Worm (Caenorhabditis elegans) whole organism, L4 larva: ENCODE measurements around the gene T10B5.4.

ENCODE experiments used
- F44E2.7 ChIP-seq: fragments of 200-800 bp; sonication (Bioruptor generic); IDR thresholded peaks from 2 replicates; pipeline ENCODE4 v2.1.2; 2022; ENCODE audit warnings: missing genetic modification characterization, missing compliant biosample characterization
- F49E8.2 ChIP-seq: sonication (generic microtip); optimal IDR thresholded peaks from 2 replicates; lab custom pipeline; 2016; ENCODE audit warnings: missing compliant biosample characterization, mild to moderate bottlenecking, missing genetic modification characterization, borderline replicate concordance
- Y48G9A.11 ChIP-seq: fragments of 200-800 bp; sonication (Bioruptor generic); IDR thresholded peaks from 2 replicates; pipeline ENCODE4 v1.3.6; 2022; ENCODE audit warnings: missing genetic modification reagents, missing genetic modification characterization, missing compliant biosample characterization
- Y5F2A.4 ChIP-seq: fragments of 200-800 bp; sonication (Bioruptor generic); optimal IDR thresholded peaks from 2 replicates; lab custom pipeline; 2018; ENCODE audit warnings: mild to moderate bottlenecking, missing genetic modification characterization, missing compliant biosample characterization
- aly-2 ChIP-seq: sonication (generic microtip); optimal IDR thresholded peaks from 2 replicates; lab custom pipeline; 2018; ENCODE audit warnings: missing biosample characterization, missing genetic modification characterization
- attf-4 ChIP-seq: sonication (generic microtip); optimal IDR thresholded peaks from 3 replicates; lab custom pipeline; 2017; ENCODE audit warnings: missing biosample characterization, missing genetic modification characterization
- ceh-82 ChIP-seq: sonication (generic microtip); optimal IDR thresholded peaks from 2 replicates; lab custom pipeline; 2017; ENCODE audit warnings: missing biosample characterization, missing genetic modification characterization
- ces-1 ChIP-seq: fragments of 150-350 bp; sonication (generic microtip); optimal IDR thresholded peaks from 4 replicates; lab custom pipeline; 2014; ENCODE audit warnings: missing biosample characterization, missing genetic modification reagents, missing genetic modification characterization
- cey-2 ChIP-seq: sonication (generic microtip); optimal IDR thresholded peaks from 3 replicates; lab custom pipeline; 2017; ENCODE audit warnings: missing genetic modification characterization, mild to moderate bottlenecking, missing compliant biosample characterization, antibody characterized with exemption, borderline replicate concordance; ENCODE audit not compliant: insufficient read depth
- daf-12 ChIP-seq: fragments of 150-350 bp; optimal IDR thresholded peaks from 2 replicates; lab custom pipeline; 2014; ENCODE audit warnings: missing biosample characterization, missing genetic modification reagents, missing genetic modification characterization
- daf-19 ChIP-seq: fragments of 200-800 bp; sonication (Bioruptor generic); conservative IDR thresholded peaks from 2 replicates; pipeline ENCODE4 v1.3.6; 2022; ENCODE audit warnings: missing genetic modification characterization, missing compliant biosample characterization
- daf-8 ChIP-seq: fragments of 200-800 bp; sonication (Bioruptor generic); IDR thresholded peaks from 2 replicates; pipeline ENCODE4 v1.3.6; 2022; ENCODE audit warnings: missing genetic modification characterization, missing compliant biosample characterization
- dmd-9 ChIP-seq: fragments of 200-800 bp; sonication (Bioruptor generic); IDR thresholded peaks from 2 replicates; pipeline ENCODE4 v1.3.6; 2022; ENCODE audit warnings: missing genetic modification reagents, missing genetic modification characterization, missing compliant biosample characterization
- dpl-1 ChIP-seq: fragments of 150-350 bp; optimal IDR thresholded peaks from 2 replicates; lab custom pipeline; 2014; ENCODE audit warnings: missing biosample characterization, missing genetic modification reagents, missing genetic modification characterization
- egl-27 ChIP-seq: sonication (generic microtip); optimal IDR thresholded peaks from 3 replicates; lab custom pipeline; 2017; ENCODE audit warnings: missing biosample characterization, missing genetic modification reagents, missing genetic modification characterization
- egl-43 ChIP-seq: fragments of 200-800 bp; sonication (Bioruptor generic); IDR thresholded peaks from 2 replicates; pipeline ENCODE4 v1.3.6; 2022; ENCODE audit warnings: missing genetic modification reagents, missing genetic modification characterization, missing compliant biosample characterization
- fkh-10 ChIP-seq: fragments of 150-350 bp; optimal IDR thresholded peaks from 2 replicates; lab custom pipeline; 2014; ENCODE audit warnings: missing biosample characterization, missing genetic modification reagents, missing genetic modification characterization
- hif-1 ChIP-seq, 2 experiments: sonication (generic microtip); optimal IDR thresholded peaks; 2 replicates each; lab custom pipeline; 2016 to 2017; ENCODE audit warnings: missing compliant biosample characterization in 2 of 2, missing genetic modification characterization in 2 of 2, missing genetic modification reagents in 2 of 2, missing genotype in 2 of 2, mild to moderate bottlenecking in 1 of 2
- jun-1 ChIP-seq: fragments of 150-350 bp; optimal IDR thresholded peaks from 2 replicates; lab custom pipeline; 2014; ENCODE audit warnings: missing biosample characterization, missing genetic modification reagents, missing genetic modification characterization
- lin-1 ChIP-seq: fragments of 200-800 bp; sonication (Bioruptor generic); IDR thresholded peaks from 2 replicates; pipeline ENCODE4 v1.3.6; 2022; ENCODE audit warnings: missing genetic modification reagents, missing genetic modification characterization, missing compliant biosample characterization
- lin-13 ChIP-seq: fragments of 150-350 bp; optimal IDR thresholded peaks from 2 replicates; lab custom pipeline; 2014; ENCODE audit warnings: missing biosample characterization, missing genetic modification reagents, missing genetic modification characterization
- lin-15B ChIP-seq: fragments of 150-350 bp; sonication (generic microtip); optimal IDR thresholded peaks from 3 replicates; lab custom pipeline; 2014; ENCODE audit warnings: missing biosample characterization, missing genetic modification characterization
- lir-3 ChIP-seq: sonication (generic microtip); optimal IDR thresholded peaks from 2 replicates; lab custom pipeline; 2016; ENCODE audit warnings: mild to moderate bottlenecking, missing genetic modification characterization, missing compliant biosample characterization
- madf-5 ChIP-seq, 2 experiments: fragments of 200-800 bp; sonication (Bioruptor generic); IDR thresholded peaks; 2 replicates each; pipeline ENCODE4 v1.3.6; 2022; ENCODE audit warnings: missing compliant biosample characterization in 2 of 2, missing genetic modification characterization in 2 of 2
- mdl-1 ChIP-seq, 2 experiments: fragments of 150-350 bp in 1 of 2; sonication (generic microtip) in 1 of 2; optimal IDR thresholded peaks; 2 replicates each; lab custom pipeline; 2014 to 2017; ENCODE audit warnings: missing biosample characterization in 2 of 2, missing genetic modification characterization in 2 of 2
- mes-2 ChIP-seq: sonication (generic microtip); optimal IDR thresholded peaks from 2 replicates; lab custom pipeline; 2016; ENCODE audit warnings: missing genotype, mild to moderate bottlenecking, missing genetic modification characterization, missing compliant biosample characterization; ENCODE audit not compliant: poor library complexity, severe bottlenecking
- nhr-102 ChIP-seq: sonication (generic microtip); optimal IDR thresholded peaks from 2 replicates; lab custom pipeline; 2016; ENCODE audit warnings: mild to moderate bottlenecking, missing genetic modification characterization, moderate library complexity, missing compliant biosample characterization
- nhr-111 ChIP-seq: fragments of 200-800 bp; sonication (Bioruptor generic); optimal IDR thresholded peaks from 2 replicates; lab custom pipeline; 2018; ENCODE audit warnings: mild to moderate bottlenecking, missing genetic modification characterization, missing compliant biosample characterization
- nhr-25 ChIP-seq: sonication (generic microtip); optimal IDR thresholded peaks from 2 replicates; lab custom pipeline; 2017; ENCODE audit warnings: missing genetic modification characterization, mild to moderate bottlenecking, missing compliant biosample characterization, antibody characterized with exemption, moderate library complexity, borderline replicate concordance; ENCODE audit not compliant: insufficient read depth
- nhr-28 ChIP-seq: fragments of 150-350 bp; optimal IDR thresholded peaks from 2 replicates; lab custom pipeline; 2014; ENCODE audit warnings: missing biosample characterization, missing genetic modification characterization
- nhr-42 ChIP-seq: fragments of 200-800 bp; sonication (Bioruptor generic); IDR thresholded peaks from 2 replicates; pipeline ENCODE4 v1.3.6; 2022; ENCODE audit warnings: missing genetic modification characterization, missing compliant biosample characterization
- pqm-1 ChIP-seq: sonication (generic microtip); optimal IDR thresholded peaks from 2 replicates; lab custom pipeline; 2017; ENCODE audit warnings: missing biosample characterization, missing genetic modification characterization
- sdz-12 ChIP-seq: fragments of 200-800 bp; sonication (Bioruptor generic); optimal IDR thresholded peaks from 2 replicates; lab custom pipeline; 2018; ENCODE audit warnings: mild to moderate bottlenecking, missing genetic modification characterization, missing compliant biosample characterization
- skn-1 ChIP-seq: fragments of 150-350 bp; optimal IDR thresholded peaks from 2 replicates; lab custom pipeline; 2014; ENCODE audit warnings: missing biosample characterization, missing genetic modification characterization
- spr-1 ChIP-seq: sonication (generic microtip); optimal IDR thresholded peaks from 2 replicates; lab custom pipeline; 2016; ENCODE audit warnings: mild to moderate bottlenecking, missing genetic modification characterization, missing compliant biosample characterization
- spr-3 ChIP-seq: fragments of 200-800 bp; sonication (Bioruptor generic); optimal IDR thresholded peaks from 2 replicates; lab custom pipeline; 2018; ENCODE audit warnings: mild to moderate bottlenecking, missing genetic modification characterization, missing compliant biosample characterization
- tag-97 ChIP-seq: fragments of 200-800 bp; sonication (Bioruptor generic); IDR thresholded peaks from 2 replicates; pipeline ENCODE4 v1.3.6; 2022; ENCODE audit warnings: missing genetic modification characterization, missing compliant biosample characterization
- unc-39 ChIP-seq: sonication (generic microtip); optimal IDR thresholded peaks from 2 replicates; lab custom pipeline; 2017; ENCODE audit warnings: missing biosample characterization, missing genetic modification characterization
- unc-62 ChIP-seq, 3 experiments: fragments of 150-350 bp in 1 of 3; sonication (generic microtip); optimal IDR thresholded peaks in 2 of 3; peaks in 1 of 3; 1 replicate in 1 of 3; 2 replicates in 2 of 3; lab custom pipeline; 2014 to 2017; ENCODE audit warnings: missing biosample characterization in 3 of 3, missing genetic modification characterization in 3 of 3, missing genetic modification reagents in 3 of 3, missing genotype in 1 of 3
- zfp-3 ChIP-seq: fragments of 200-800 bp; sonication (Bioruptor generic); conservative IDR thresholded peaks from 2 replicates; pipeline ENCODE4 v1.3.6; 2022; ENCODE audit warnings: missing genetic modification reagents, missing genetic modification characterization, missing compliant biosample characterization
- zip-11 ChIP-seq: fragments of 200-800 bp; sonication (Bioruptor generic); IDR thresholded peaks from 2 replicates; pipeline ENCODE4 v1.3.6; 2022; ENCODE audit warnings: missing genetic modification characterization, missing compliant biosample characterization
- ztf-7 ChIP-seq: fragments of 150-350 bp; optimal IDR thresholded peaks from 2 replicates; lab custom pipeline; 2014; ENCODE audit warnings: missing biosample characterization, missing genetic modification characterization

Gene T10B5.4

DNA sequence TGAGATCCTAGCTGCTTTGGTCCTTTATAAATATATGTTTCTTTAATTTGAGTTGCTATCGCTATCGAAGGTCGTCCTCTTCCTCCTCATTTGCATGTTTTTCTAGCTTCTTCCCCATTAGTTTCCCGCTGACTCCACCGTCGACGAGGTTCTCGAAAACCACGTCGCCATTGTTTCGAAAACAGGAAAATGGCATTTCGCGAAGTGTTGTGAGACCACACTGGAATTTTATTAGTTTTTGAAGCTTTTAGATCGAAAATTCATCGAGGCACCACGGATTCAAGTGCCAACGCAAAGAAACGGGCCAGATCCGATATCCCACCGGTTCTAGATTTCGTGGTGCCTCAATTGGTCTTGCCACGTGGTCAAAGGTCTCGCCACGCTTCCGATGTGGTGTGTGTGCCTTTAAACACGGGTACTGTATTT, 1.1 kb downstream of the T10B5.4 start (continued):
- peak; percentile 14 for TF ChIP-seq dpl-1 (GFP tag; lab: Kevin White, UChicago)
- no peak for TF ChIP-seq lin-1 (GFP tag; lab: Robert Waterston, UW)
- TF ChIP-seq nhr-28 (tag; lab: Kevin White, UChicago) = no peak
- TF ChIP-seq ztf-7 (tag; lab: Kevin White, UChicago) = no peak
- no peak for TF ChIP-seq cey-2 (tag; lab: Kevin White, UChicago)
- TF ChIP-seq nhr-102 (tag; lab: Kevin White, UChicago) = no peak
- TF ChIP-seq sdz-12 (GFP tag; lab: Kevin White, UChicago) = no peak
- no peak for TF ChIP-seq madf-5 (GFP tag; IDR thresholded peaks at IDR 0.05; lab: Robert Waterston, UW)
- TF ChIP-seq aly-2 = no peak
- TF ChIP-seq dmd-9 (GFP tag; lab: Robert Waterston, UW) = no peak
- TF ChIP-seq unc-62 (GFP tag; optimal IDR thresholded peaks at IDR 0.05 in 1 of 2; lab: Kevin White, UChicago) = no peak
- TF ChIP-seq unc-62 (tag; optimal IDR thresholded peaks at IDR 0.05; lab: Kevin White, UChicago) = no peak
- TF ChIP-seq ces-1 (GFP tag; lab: Kevin White, UChicago) = no peak
- no peak for TF ChIP-seq unc-39
- no peak for TF ChIP-seq daf-8
- TF ChIP-seq nhr-25 = no peak
- peak; percentile 18 for TF ChIP-seq mes-2
- TF ChIP-seq tag-97 (GFP tag; lab: Robert Waterston, UW) = no peak
- TF ChIP-seq nhr-111 (GFP tag; lab: Kevin White, UChicago) = no peak
- TF ChIP-seq zip-11 (GFP tag; lab: Robert Waterston, UW) = no peak
- TF ChIP-seq nhr-42 = no peak
- TF ChIP-seq ceh-82 = no peak
- TF ChIP-seq lin-15B (tag; lab: Kevin White, UChicago) = no peak
- TF ChIP-seq jun-1 (tag; lab: Kevin White, UChicago) = no peak
- 0 out of 2 replicates have a peak, but pooled peaks have one; percentile 22 for TF ChIP-seq F44E2.7 (GFP tag; lab: Robert Waterston, UW)
- no peak for TF ChIP-seq fkh-10
- no peak for TF ChIP-seq egl-27 (tag; lab: Kevin White, UChicago)
- TF ChIP-seq daf-19 (GFP tag; lab: Robert Waterston, UW) = no peak
- TF ChIP-seq Y5F2A.4 = no peak
- no peak for TF ChIP-seq skn-1 (tag; lab: Kevin White, UChicago)
- peak; percentile 41; the same call in 1 of the 2 replicates for TF ChIP-seq Y48G9A.11 (GFP tag; lab: Robert Waterston, UW)
- no peak for TF ChIP-seq mdl-1 (tag; optimal IDR thresholded peaks at IDR 0.05; lab: Kevin White, UChicago)
- TF ChIP-seq lin-13 (GFP tag; lab: Kevin White, UChicago) = no peak
- TF ChIP-seq spr-3 = no peak

DNA sequence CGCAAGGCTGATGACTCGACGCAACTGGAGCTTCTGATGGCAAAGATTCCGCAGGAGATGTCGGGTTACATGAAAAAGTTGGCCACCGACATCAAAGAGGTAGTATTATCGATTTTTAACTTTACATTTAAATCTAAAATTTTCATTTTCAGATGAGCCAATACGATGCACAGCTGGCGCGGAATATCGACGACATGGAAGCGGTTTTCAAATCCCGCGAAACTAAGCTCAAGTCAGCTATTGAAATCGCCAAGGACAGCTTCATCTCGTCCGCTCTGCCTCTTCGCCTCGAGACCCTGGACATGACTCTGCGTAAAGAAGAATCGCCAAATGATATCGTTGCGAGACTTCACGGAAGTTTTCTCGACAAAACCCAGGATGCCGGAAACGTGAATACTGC, 1.9 kb downstream of the T10B5.4 start, which contains the start of gene T10B5.3:
Gene T10B5.3 (minus strand): TSS at position 101 of the 400 bp plus-strand sequence.
- TF ChIP-seq egl-43 (GFP tag; lab: Robert Waterston, UW) (no peak), F49E8.2 (no peak), aly-2 (no peak), zfp-3 (no peak), mes-2 (no peak), lir-3 (tag; lab: Kevin White, UChicago) (no peak), pqm-1 (tag; lab: Kevin White, UChicago) (no peak), daf-12 (tag; lab: Kevin White, UChicago) (no peak), mdl-1 (tag; optimal IDR thresholded peaks at IDR 0.05; lab: Kevin White, UChicago) (no peak), attf-4 (tag; lab: Kevin White, UChicago) (no peak), nhr-111 (GFP tag; lab: Kevin White, UChicago) (no peak), spr-1 (tag; lab: Kevin White, UChicago) (no peak), hif-1 (tag; optimal IDR thresholded peaks at IDR 0.05; lab: Kevin White, UChicago) (no peak)
- TF ChIP-seq, all 104 proteins: peak for 0
